Worm (Caenorhabditis elegans) whole organism, midembryonic: ENCODE measurements around the gene C34B4.2.

ENCODE experiments used
- T22C8.4 ChIP-seq: fragments of 200-800 bp; sonication (Bioruptor generic); IDR thresholded peaks from 2 replicates; pipeline ENCODE4 v1.3.6; 2022; ENCODE audit warnings: missing genetic modification characterization, missing compliant biosample characterization
- cog-1 ChIP-seq: sonication (generic microtip); optimal IDR thresholded peaks from 2 replicates; lab custom pipeline; 2016; ENCODE audit warnings: missing genetic modification characterization, missing compliant biosample characterization
- flt-1 ChIP-seq: fragments of 200-800 bp; sonication (Bioruptor generic); IDR thresholded peaks from 2 replicates; pipeline ENCODE4 v1.3.6; 2022; ENCODE audit warnings: missing genetic modification characterization, missing compliant biosample characterization
- klf-2 ChIP-seq: fragments of 200-800 bp; sonication (Bioruptor generic); conservative IDR thresholded peaks from 2 replicates; pipeline ENCODE4 v1.3.6; 2022; ENCODE audit warnings: missing genetic modification reagents, missing genetic modification characterization, missing compliant biosample characterization
- med-1 ChIP-seq: sonication (generic microtip); optimal IDR thresholded peaks from 2 replicates; lab custom pipeline; 2017; ENCODE audit warnings: missing genetic modification characterization, mild to moderate bottlenecking, missing compliant biosample characterization, antibody characterized with exemption, missing genetic modification reagents; ENCODE audit not compliant: insufficient read depth
- ref-1 ChIP-seq: fragments of 200-800 bp; sonication (Bioruptor generic); conservative IDR thresholded peaks from 2 replicates; pipeline ENCODE4 v1.3.6; 2022; ENCODE audit warnings: missing genetic modification reagents, missing genetic modification characterization, missing compliant biosample characterization
- tab-1 ChIP-seq: fragments of 200-800 bp; sonication (Bioruptor generic); IDR thresholded peaks from 2 replicates; pipeline ENCODE4 v1.3.6; 2022; ENCODE audit warnings: missing genetic modification characterization, missing compliant biosample characterization
- ztf-23 ChIP-seq: fragments of 200-800 bp; sonication (Bioruptor generic); IDR thresholded peaks from 2 replicates; pipeline ENCODE4 v1.3.6; 2022; ENCODE audit warnings: missing genetic modification reagents, missing genetic modification characterization, missing compliant biosample characterization
- ztf-29 ChIP-seq: fragments of 200-800 bp; sonication (Bioruptor generic); IDR thresholded peaks from 2 replicates; pipeline ENCODE4 v1.3.6; 2022; ENCODE audit warnings: missing genetic modification reagents, missing genetic modification characterization, missing compliant biosample characterization

Gene C34B4.2

DNA sequence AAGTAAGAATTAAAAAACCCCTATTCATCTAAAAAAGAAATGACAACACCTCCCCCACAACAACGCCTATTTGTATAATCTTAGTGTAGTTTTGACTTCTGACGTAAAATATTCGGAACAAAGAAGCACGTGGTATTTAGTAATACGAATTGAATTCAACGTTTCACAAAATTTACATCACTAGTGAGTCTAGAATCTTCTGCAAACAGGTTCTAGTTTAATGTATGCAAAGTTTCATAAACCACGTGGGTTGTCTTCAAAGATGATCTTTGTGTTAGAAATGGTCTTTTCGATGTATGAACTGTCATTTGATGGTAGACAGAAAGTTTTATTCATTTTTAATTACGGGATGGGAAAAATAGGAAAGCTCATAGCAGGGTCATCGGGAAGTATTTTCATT lies 9.7 kb upstream of the C34B4.2 start:
- TF ChIP-seq med-1 = no peak

ce11 chrV:13074148-13074547 lies 8.7 kb upstream of the C34B4.2 start:
- TF ChIP-seq cog-1 (tag; lab: Kevin White, UChicago) (no peak), tab-1 (no peak)

DNA sequence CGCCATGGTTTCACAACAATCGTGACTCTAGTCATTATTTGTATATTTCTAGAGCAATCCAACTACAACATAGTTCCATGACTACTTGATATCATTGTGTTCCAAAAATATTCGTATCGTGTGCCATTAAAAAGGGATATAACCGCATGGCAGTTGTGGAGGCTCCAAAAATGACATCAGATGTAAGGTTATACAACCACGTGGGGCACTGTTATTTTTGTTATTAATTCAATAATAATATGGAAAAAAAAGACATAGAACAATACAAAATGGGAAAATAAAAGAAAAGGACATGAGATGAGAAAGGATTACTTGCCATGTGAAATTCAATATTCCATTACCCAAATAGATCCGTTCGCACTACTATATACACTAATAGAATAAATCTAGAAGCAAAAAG lies 7.4 kb upstream of the C34B4.2 start:
- TF ChIP-seq flt-1 (GFP tag; lab: Robert Waterston, UW) (no peak), ztf-23 (GFP tag; lab: Robert Waterston, UW) (no peak), ref-1 (GFP tag; lab: Robert Waterston, UW) (no peak), T22C8.4 (GFP tag; lab: Robert Waterston, UW) (no peak), tab-1 (no peak), cog-1 (tag; lab: Kevin White, UChicago) (no peak), ztf-29 (GFP tag; lab: Robert Waterston, UW) (no peak), klf-2 (no peak), med-1 (no peak)

- no peak for TF ChIP-seq flt-1 (GFP tag; lab: Robert Waterston, UW)
- TF ChIP-seq med-1 = no peak
- no peak for TF ChIP-seq klf-2
- TF ChIP-seq tab-1 = no peak
- TF ChIP-seq cog-1 (tag; lab: Kevin White, UChicago) = no peak
- TF ChIP-seq T22C8.4 (GFP tag; lab: Robert Waterston, UW) = no peak
- no peak for TF ChIP-seq ztf-23 (GFP tag; lab: Robert Waterston, UW)
- no peak for TF ChIP-seq ztf-29 (GFP tag; lab: Robert Waterston, UW)
- no peak for TF ChIP-seq ref-1 (GFP tag; lab: Robert Waterston, UW)
Measured at ce11 chrV:13081197-13081747, 1.6 kb upstream of the C34B4.2 start.

DNA sequence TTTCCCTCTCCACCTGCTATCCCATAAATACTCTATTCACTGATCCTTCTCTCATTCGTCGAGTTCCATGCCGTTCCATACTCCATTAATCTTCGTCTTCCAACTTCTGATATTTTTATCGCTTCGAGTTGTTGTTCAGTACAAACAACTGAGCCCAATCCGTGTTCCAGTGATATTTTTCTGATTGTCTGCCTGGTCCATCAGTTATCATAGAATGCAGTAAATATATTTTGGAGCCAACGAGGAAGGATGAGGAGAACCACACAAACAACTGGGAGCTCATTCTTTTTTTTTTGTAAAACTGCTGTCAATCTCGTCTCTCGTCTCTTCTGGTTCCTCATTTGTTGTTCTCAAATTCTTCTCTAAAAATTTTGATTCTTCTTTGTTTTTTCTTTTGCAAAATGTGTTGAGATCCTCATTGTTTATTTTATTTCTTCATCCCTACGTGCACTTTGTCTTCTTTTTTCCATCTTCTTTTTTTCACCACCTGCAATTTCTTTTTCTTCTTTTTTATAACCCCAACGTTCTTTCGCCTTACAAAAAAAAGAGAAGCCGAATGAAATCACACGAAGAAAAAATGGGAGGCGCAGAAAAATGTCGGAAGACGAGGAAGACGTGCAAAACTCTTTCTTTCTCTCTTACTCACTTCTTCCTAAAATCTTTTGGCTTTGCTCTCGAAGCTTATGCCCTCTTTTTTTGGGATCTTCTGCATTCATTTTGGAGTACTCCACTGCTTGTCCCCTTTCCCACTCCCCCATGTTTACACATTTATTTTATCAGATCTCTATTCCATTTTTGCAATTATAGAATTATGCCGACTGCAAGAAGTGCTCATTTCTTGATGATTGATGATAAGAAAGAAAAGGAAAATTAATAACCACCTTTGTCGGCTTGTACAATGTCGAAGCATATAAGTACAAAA lies 1.2 kb downstream of the C34B4.2 start:
- TF ChIP-seq klf-2 (no peak), ztf-23 (GFP tag; lab: Robert Waterston, UW) (no peak), cog-1 (tag; lab: Kevin White, UChicago) (no peak), T22C8.4 (GFP tag; lab: Robert Waterston, UW) (no peak), flt-1 (GFP tag; lab: Robert Waterston, UW) (no peak), med-1 (no peak), ref-1 (GFP tag; lab: Robert Waterston, UW) (no peak)

ce11 chrV:13085227-13085640 lies 2.4 kb downstream of the C34B4.2 start:
- TF ChIP-seq ztf-29 (GFP tag; lab: Robert Waterston, UW) (no peak), tab-1 (no peak), T22C8.4 (GFP tag; lab: Robert Waterston, UW) (no peak), ref-1 (GFP tag; lab: Robert Waterston, UW) (no peak), ztf-23 (GFP tag; lab: Robert Waterston, UW) (no peak), klf-2 (no peak), med-1 (no peak), cog-1 (tag; lab: Kevin White, UChicago) (no peak)

DNA sequence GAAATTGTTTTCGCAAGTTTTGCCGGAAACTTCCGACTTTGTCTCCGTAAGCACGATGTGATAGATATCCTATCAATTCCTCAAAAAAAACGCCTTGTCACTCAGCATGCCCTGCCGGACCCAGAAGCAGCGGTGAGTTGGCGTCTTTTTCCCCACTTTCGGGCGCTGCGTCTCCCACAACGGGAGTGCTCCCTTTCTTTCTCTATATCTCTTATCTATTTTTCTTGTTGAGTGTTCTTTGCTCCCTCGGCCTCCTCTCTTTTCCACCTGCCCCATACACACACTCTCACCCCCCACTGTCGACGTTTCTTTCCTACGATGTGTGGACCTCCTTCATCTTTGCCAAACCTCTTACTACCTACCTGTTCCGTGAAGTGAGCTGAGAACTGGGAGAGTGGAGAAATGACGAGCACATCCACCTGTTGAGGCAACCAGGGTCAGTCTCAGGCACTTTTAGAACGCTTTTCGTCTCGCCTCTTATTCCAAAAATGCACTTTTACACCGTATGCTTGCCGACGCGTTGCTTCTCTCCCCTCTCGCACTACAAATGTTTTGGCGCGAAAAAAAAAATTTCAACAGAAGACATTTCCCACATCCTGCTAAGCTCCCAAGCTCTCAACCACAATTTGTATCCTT lies 3.2 kb downstream of the C34B4.2 start:
- TF ChIP-seq tab-1 = no peak
- TF ChIP-seq ztf-23 (GFP tag; lab: Robert Waterston, UW) = no peak
- no peak for TF ChIP-seq ref-1 (GFP tag; lab: Robert Waterston, UW)
- peak; percentile 30 for TF ChIP-seq cog-1 (tag; lab: Kevin White, UChicago)
- TF ChIP-seq flt-1 (GFP tag; lab: Robert Waterston, UW) = no peak
- no peak for TF ChIP-seq med-1
- no peak for TF ChIP-seq ztf-29 (GFP tag; lab: Robert Waterston, UW)
- TF ChIP-seq klf-2 = 0 out of 2 replicates have a peak, but pooled peaks have one; percentile 29
- TF ChIP-seq T22C8.4 (GFP tag; lab: Robert Waterston, UW) = no peak

DNA sequence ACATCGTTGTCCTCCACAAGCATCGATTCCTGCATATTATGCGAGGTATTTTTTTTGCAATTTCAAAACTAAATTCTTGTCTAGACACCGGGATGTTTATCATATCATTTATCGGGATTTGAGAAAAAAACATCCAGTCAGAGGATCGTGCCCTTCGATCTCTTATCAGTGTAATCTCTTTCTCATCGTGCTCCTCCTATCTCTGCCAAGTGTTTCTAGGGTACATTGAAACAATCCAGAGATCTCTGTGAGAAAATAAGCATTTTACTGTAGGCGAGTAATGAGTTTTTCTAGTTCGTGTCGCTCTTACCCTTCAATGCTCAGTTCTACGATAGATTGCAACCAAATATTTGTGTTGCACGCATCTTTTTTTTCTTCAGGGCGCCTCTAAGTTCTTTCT lies 5.6 kb downstream of the C34B4.2 start:
- TF ChIP-seq ztf-29 (GFP tag; lab: Robert Waterston, UW) (no peak), ztf-23 (GFP tag; lab: Robert Waterston, UW) (0 out of 2 replicates have a peak, but pooled peaks have one; percentile 18)

DNA sequence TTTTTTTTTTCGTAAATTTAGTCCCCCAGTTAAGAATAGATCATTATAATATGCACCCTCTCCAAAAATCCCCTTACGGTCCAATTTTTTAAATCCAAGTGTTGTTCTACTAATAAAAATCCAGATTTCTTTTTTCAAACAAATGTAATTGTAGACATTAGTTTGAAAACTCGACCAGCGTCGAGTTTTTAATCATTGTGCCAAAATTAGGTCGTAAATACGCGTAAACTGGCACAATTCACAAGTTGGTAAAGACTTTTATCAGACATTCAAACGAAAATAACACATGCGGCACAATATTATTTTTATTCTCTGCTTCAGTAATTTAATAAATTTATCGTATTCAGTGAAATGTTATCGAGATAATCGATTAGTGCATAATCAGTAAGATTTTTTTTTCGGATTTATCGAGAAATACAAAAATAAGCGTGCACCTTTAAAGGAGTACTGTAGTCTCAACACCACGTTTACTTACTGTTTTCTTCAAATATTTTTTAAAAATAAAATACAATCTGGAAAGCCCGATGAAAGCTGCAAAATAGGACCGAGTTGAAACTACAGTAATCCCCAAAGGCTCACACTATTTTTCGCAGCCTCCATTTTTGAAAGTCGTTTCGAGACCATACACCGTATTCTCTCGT lies 7.4 kb downstream of the C34B4.2 start, which contains the start of gene C34B4.4:
C34B4.4 (plus strand) TSS at position 276 of the 641 bp plus-strand sequence.
- TF ChIP-seq klf-2 (no peak), tab-1 (no peak), ztf-23 (GFP tag; lab: Robert Waterston, UW) (no peak), cog-1 (tag; lab: Kevin White, UChicago) (no peak), ztf-29 (GFP tag; lab: Robert Waterston, UW) (no peak)

ce11 chrV:13092349-13092748 lies 9.5 kb downstream of the C34B4.2 start, which contains the start of gene lurp-4:
Gene lurp-4, plus strand, starts transcription at chrV:13092649.
- TF ChIP-seq flt-1 (GFP tag; lab: Robert Waterston, UW) (no peak), med-1 (no peak), T22C8.4 (GFP tag; lab: Robert Waterston, UW) (no peak), klf-2 (no peak), ztf-29 (GFP tag; lab: Robert Waterston, UW) (no peak), ref-1 (GFP tag; lab: Robert Waterston, UW) (no peak), ztf-23 (GFP tag; lab: Robert Waterston, UW) (no peak), cog-1 (tag; lab: Kevin White, UChicago) (no peak), tab-1 (no peak)
